Worm (Caenorhabditis elegans) whole organism, late embryonic: Measurements from ENCODE around the gene F59G1.4.

Source experiments
- pax-1 ChIP-seq: fragments of 150-350 bp; optimal IDR thresholded peaks from 2 replicates; lab custom pipeline; 2014; ENCODE audit warnings: missing biosample characterization, missing genetic modification characterization
- ttx-3 ChIP-seq: sonication (generic microtip); optimal IDR thresholded peaks from 2 replicates; lab custom pipeline; 2016; ENCODE audit warnings: missing genetic modification reagents, missing genetic modification characterization, missing compliant biosample characterization

- TF ChIP-seq pax-1 (tag; lab: Kevin White, UChicago) (no peak), ttx-3 (tag; lab: Kevin White, UChicago) (no peak)
Measured at ce11 chrII:5946438-5946837, 50.5 kb downstream of the F59G1.4 start.
